Worm (Caenorhabditis elegans) whole organism, L2 larva: Measurements from ENCODE around the gene Y22D7AR.2.

Source experiments
- R02D3.7 ChIP-seq: fragments of 150-350 bp; optimal IDR thresholded peaks from 2 replicates; lab custom pipeline; 2014; ENCODE audit warnings: missing biosample characterization, missing genetic modification characterization
- aly-2 ChIP-seq: fragments of 150-350 bp; optimal IDR thresholded peaks from 2 replicates; lab custom pipeline; 2014; ENCODE audit warnings: missing biosample characterization, missing genetic modification characterization
- elt-3 ChIP-seq: sonication (generic microtip); optimal IDR thresholded peaks from 2 replicates; lab custom pipeline; 2017; ENCODE audit warnings: missing biosample characterization, missing genetic modification characterization
- nhr-25 ChIP-seq: fragments of 150-350 bp; sonication (generic microtip); optimal IDR thresholded peaks from 3 replicates; lab custom pipeline; 2014; ENCODE audit warnings: missing biosample characterization, missing genetic modification characterization
- snpc-4 ChIP-seq: fragments of 150-350 bp; optimal IDR thresholded peaks from 2 replicates; lab custom pipeline; 2014; ENCODE audit warnings: missing biosample characterization, missing genetic modification characterization
- ztf-11 ChIP-seq: sonication (generic microtip); optimal IDR thresholded peaks from 2 replicates; lab custom pipeline; 2017; ENCODE audit warnings: missing biosample characterization, missing genetic modification characterization
- ztf-4 ChIP-seq: fragments of 150-350 bp; optimal IDR thresholded peaks from 2 replicates; lab custom pipeline; 2014; ENCODE audit warnings: missing biosample characterization, missing genetic modification characterization

DNA sequence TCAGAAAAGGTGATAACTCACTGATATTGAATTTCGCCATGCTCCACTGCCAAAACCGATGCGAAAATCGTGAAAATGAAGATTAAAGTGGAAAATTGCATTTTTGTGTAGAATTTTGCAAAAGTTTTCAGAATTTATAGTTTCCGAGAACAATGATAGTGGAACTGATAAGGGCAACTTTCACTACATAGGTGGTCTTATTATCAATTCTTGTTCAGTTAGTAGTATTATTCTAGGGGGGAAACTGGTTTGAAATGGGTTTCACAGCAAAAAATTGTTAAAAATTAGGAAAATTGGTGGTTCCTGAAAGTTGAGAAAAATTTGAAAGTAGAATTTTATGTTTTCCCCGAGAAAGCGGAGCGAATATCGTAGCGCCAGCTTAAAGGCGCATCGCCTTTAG is 52.4 kb downstream of the Y22D7AR.2 start, which contains the start of gene Y46E12A.5:
- no peak for TF ChIP-seq R02D3.7 (tag; lab: Kevin White, UChicago)
- TF ChIP-seq elt-3 = no peak
- TF ChIP-seq nhr-25 (tag; lab: Kevin White, UChicago) = no peak
- no peak for TF ChIP-seq aly-2
- no peak for TF ChIP-seq ztf-11 (tag; lab: Kevin White, UChicago)
- no peak for TF ChIP-seq snpc-4 (tag; lab: Kevin White, UChicago)
- TF ChIP-seq ztf-4 (tag; lab: Kevin White, UChicago) = no peak
